Worm (Caenorhabditis elegans) whole organism, L1 larva: ENCODE results near the gene sod-1.

Source experiments
- aly-2 ChIP-seq: fragments of 150-350 bp; optimal IDR thresholded peaks from 2 replicates; lab custom pipeline; 2014; ENCODE audit warnings: missing biosample characterization, missing genetic modification characterization
- dpl-1 ChIP-seq, 3 experiments: fragments of 150-350 bp in 2 of 3; sonication (generic microtip) in 1 of 3; optimal IDR thresholded peaks; 2 replicates each; lab custom pipeline; 2014 to 2017; ENCODE audit warnings: missing biosample characterization in 3 of 3, missing genetic modification characterization in 3 of 3, missing genetic modification reagents in 3 of 3
- elt-3 ChIP-seq, 6 experiments: fragments of 150-350 bp in 1 of 6; sonication (generic microtip); optimal IDR thresholded peaks; 2 replicates each; lab custom pipeline; 2017 to 2018; ENCODE audit warnings: missing biosample characterization in 6 of 6, missing genetic modification characterization in 6 of 6, inconsistent platforms in 1 of 6
- nhr-11 ChIP-seq: fragments of 150-350 bp; optimal IDR thresholded peaks from 2 replicates; lab custom pipeline; 2014; ENCODE audit warnings: missing biosample characterization, missing genetic modification characterization
- nhr-20 ChIP-seq: sonication (generic microtip); optimal IDR thresholded peaks from 2 replicates; lab custom pipeline; 2016; ENCODE audit warnings: mild to moderate bottlenecking, missing genetic modification characterization, missing compliant biosample characterization
- nhr-237 ChIP-seq: fragments of 150-350 bp; optimal IDR thresholded peaks from 2 replicates; lab custom pipeline; 2014; ENCODE audit warnings: missing biosample characterization, missing genetic modification characterization
- tbx-2 ChIP-seq: sonication (generic microtip); optimal IDR thresholded peaks from 2 replicates; lab custom pipeline; 2016; ENCODE audit warnings: missing genetic modification characterization, missing compliant biosample characterization
- unc-86 ChIP-seq: sonication (generic microtip); optimal IDR thresholded peaks from 2 replicates; lab custom pipeline; 2016; ENCODE audit warnings: missing genetic modification characterization, missing compliant biosample characterization

ce11 chrII:6978908-6979307 lies 5.2 kb upstream of the sod-1 start:
- TF ChIP-seq nhr-11, result no peak
- TF ChIP-seq unc-86 (tag; lab: Kevin White, UChicago), result no peak
- TF ChIP-seq nhr-20 (tag; lab: Kevin White, UChicago), result no peak
- no peak for TF ChIP-seq dpl-1 (GFP tag; optimal IDR thresholded peaks at IDR 0.05; lab: Kevin White, UChicago)
- no peak for TF ChIP-seq elt-3 (tag; optimal IDR thresholded peaks at IDR 0.05; lab: Kevin White, UChicago)
- no peak for TF ChIP-seq aly-2 (tag; lab: Kevin White, UChicago)
- no peak for TF ChIP-seq tbx-2 (tag; lab: Kevin White, UChicago)
- TF ChIP-seq nhr-237, result no peak
